Worm (Caenorhabditis elegans) whole organism, L3 larva: ENCODE data around the gene srh-222.

Experiments used
- R02D3.7 ChIP-seq: fragments of 150-350 bp; optimal IDR thresholded peaks from 2 replicates; lab custom pipeline; 2014; ENCODE audit warnings: missing biosample characterization, missing genetic modification characterization
- ceh-28 ChIP-seq: fragments of 150-350 bp; optimal IDR thresholded peaks from 2 replicates; lab custom pipeline; 2014; ENCODE audit warnings: missing biosample characterization, missing genetic modification reagents, missing genetic modification characterization
- ceh-82 ChIP-seq: fragments of 150-350 bp; optimal IDR thresholded peaks from 2 replicates; lab custom pipeline; 2014; ENCODE audit warnings: missing biosample characterization, missing genetic modification characterization
- egl-27 ChIP-seq: sonication (generic microtip); optimal IDR thresholded peaks from 4 replicates; lab custom pipeline; 2017; ENCODE audit warnings: missing biosample characterization, missing genetic modification reagents, missing genetic modification characterization
- fos-1 ChIP-seq: fragments of 150-350 bp; optimal IDR thresholded peaks from 2 replicates; lab custom pipeline; 2014; ENCODE audit warnings: missing biosample characterization, missing genetic modification characterization
- nhr-12 ChIP-seq: fragments of 150-350 bp; optimal IDR thresholded peaks from 2 replicates; lab custom pipeline; 2014; ENCODE audit warnings: missing biosample characterization, missing genetic modification characterization
- nhr-28 ChIP-seq: fragments of 150-350 bp; optimal IDR thresholded peaks from 2 replicates; lab custom pipeline; 2014; ENCODE audit warnings: missing biosample characterization, missing genetic modification characterization

- TF ChIP-seq fos-1 (tag; lab: Kevin White, UChicago): no peak
- no peak for TF ChIP-seq nhr-12 (tag; lab: Kevin White, UChicago)
- TF ChIP-seq ceh-82: no peak
- no peak for TF ChIP-seq R02D3.7 (tag; lab: Kevin White, UChicago)
- TF ChIP-seq nhr-28: no peak
- no peak for TF ChIP-seq egl-27 (tag; lab: Kevin White, UChicago)
- no peak for TF ChIP-seq ceh-28 (tag; lab: Kevin White, UChicago)
Measured at ce11 chrIV:4004221-4004620, 24.6 kb downstream of the srh-222 start.
